Worm (Caenorhabditis elegans) whole organism, L4 larva: Measurements from ENCODE around the gene B0303.14.

Source experiments
- F44E2.7 ChIP-seq: fragments of 200-800 bp; sonication (Bioruptor generic); IDR thresholded peaks from 2 replicates; pipeline ENCODE4 v2.1.2; 2022; ENCODE audit warnings: missing genetic modification characterization, missing compliant biosample characterization
- T20F7.1 ChIP-seq: fragments of 200-800 bp; sonication (Bioruptor generic); optimal IDR thresholded peaks from 2 replicates; lab custom pipeline; 2018; ENCODE audit warnings: mild to moderate bottlenecking, missing genetic modification characterization, missing compliant biosample characterization
- T26A8.4 ChIP-seq: fragments of 200-800 bp; sonication (Bioruptor generic); IDR thresholded peaks from 2 replicates; pipeline ENCODE4 v1.3.6; 2022; ENCODE audit warnings: missing genetic modification characterization, missing compliant biosample characterization
- Y105C5A.15 ChIP-seq: fragments of 200-800 bp; sonication (Bioruptor generic); IDR thresholded peaks from 2 replicates; pipeline ENCODE4 v1.3.6; 2022; ENCODE audit warnings: missing genetic modification characterization, missing compliant biosample characterization
- Y48G9A.11 ChIP-seq: fragments of 200-800 bp; sonication (Bioruptor generic); IDR thresholded peaks from 2 replicates; pipeline ENCODE4 v1.3.6; 2022; ENCODE audit warnings: missing genetic modification reagents, missing genetic modification characterization, missing compliant biosample characterization
- Y75B8A.6 ChIP-seq: fragments of 200-800 bp; sonication (Bioruptor generic); IDR thresholded peaks from 2 replicates; pipeline ENCODE4 v1.3.6; 2022; ENCODE audit warnings: missing genetic modification reagents, missing genetic modification characterization, missing compliant biosample characterization
- ZK337.2 ChIP-seq: fragments of 200-800 bp; sonication (Bioruptor generic); IDR thresholded peaks from 2 replicates; pipeline ENCODE4 v1.3.6; 2022; ENCODE audit warnings: missing genetic modification reagents, missing genetic modification characterization, missing compliant biosample characterization
- ZK546.5 ChIP-seq, 2 experiments: sonication (generic microtip); optimal IDR thresholded peaks; 2 replicates each; lab custom pipeline; 2017; ENCODE audit warnings: missing biosample characterization in 2 of 2, missing genetic modification characterization in 2 of 2
- ama-1 ChIP-seq: fragments of 150-350 bp; optimal IDR thresholded peaks from 2 replicates; lab custom pipeline; 2014; ENCODE audit warnings: inconsistent platforms, mixed read lengths
- arid-1 ChIP-seq: fragments of 200-800 bp; sonication (Bioruptor generic); conservative IDR thresholded peaks from 2 replicates; pipeline ENCODE4 v1.3.6; 2022; ENCODE audit warnings: missing genetic modification reagents, missing genetic modification characterization, missing compliant biosample characterization
- ceh-28 ChIP-seq: fragments of 150-350 bp; optimal IDR thresholded peaks from 2 replicates; lab custom pipeline; 2014; ENCODE audit warnings: missing biosample characterization, missing genetic modification reagents, missing genetic modification characterization
- ceh-44 ChIP-seq: fragments of 200-800 bp; sonication (Bioruptor generic); IDR thresholded peaks from 2 replicates; pipeline ENCODE4 v1.3.6; 2022; ENCODE audit warnings: missing genetic modification reagents, missing genetic modification characterization, missing compliant biosample characterization
- ceh-62 ChIP-seq: sonication (generic microtip); optimal IDR thresholded peaks from 2 replicates; lab custom pipeline; 2017; ENCODE audit warnings: missing biosample characterization, missing genetic modification characterization
- cey-2 ChIP-seq: sonication (generic microtip); optimal IDR thresholded peaks from 3 replicates; lab custom pipeline; 2017; ENCODE audit warnings: missing genetic modification characterization, mild to moderate bottlenecking, missing compliant biosample characterization, antibody characterized with exemption, borderline replicate concordance; ENCODE audit not compliant: insufficient read depth
- ctbp-1 ChIP-seq: fragments of 200-800 bp; sonication (Bioruptor generic); IDR thresholded peaks from 2 replicates; pipeline ENCODE4 v1.3.6; 2022; ENCODE audit warnings: missing genetic modification reagents, missing genetic modification characterization, missing compliant biosample characterization
- daf-16 ChIP-seq, 3 experiments: sonication (generic microtip); optimal IDR thresholded peaks; 2 replicates each; lab custom pipeline; 2016 to 2017; ENCODE audit warnings: missing genetic modification characterization in 3 of 3, missing genetic modification reagents in 3 of 3, mild to moderate bottlenecking in 2 of 3, missing compliant biosample characterization in 2 of 3, missing biosample characterization in 1 of 3, moderate library complexity in 1 of 3
- daf-19 ChIP-seq: fragments of 200-800 bp; sonication (Bioruptor generic); conservative IDR thresholded peaks from 2 replicates; pipeline ENCODE4 v1.3.6; 2022; ENCODE audit warnings: missing genetic modification characterization, missing compliant biosample characterization
- dmd-6 ChIP-seq: fragments of 200-800 bp; sonication (Bioruptor generic); IDR thresholded peaks from 2 replicates; pipeline ENCODE4 v1.3.6; 2022; ENCODE audit warnings: missing genetic modification reagents, missing genetic modification characterization, missing compliant biosample characterization
- dpl-1 ChIP-seq: fragments of 150-350 bp; optimal IDR thresholded peaks from 2 replicates; lab custom pipeline; 2014; ENCODE audit warnings: missing biosample characterization, missing genetic modification reagents, missing genetic modification characterization
- duxl-1 ChIP-seq: sonication (generic microtip); optimal IDR thresholded peaks from 2 replicates; lab custom pipeline; 2016; ENCODE audit warnings: mild to moderate bottlenecking, missing genetic modification characterization, moderate library complexity, missing compliant biosample characterization; ENCODE audit not compliant: poor library complexity
- fkh-10 ChIP-seq: fragments of 150-350 bp; optimal IDR thresholded peaks from 2 replicates; lab custom pipeline; 2014; ENCODE audit warnings: missing biosample characterization, missing genetic modification reagents, missing genetic modification characterization
- hlh-11 ChIP-seq: fragments of 200-800 bp; sonication (Bioruptor generic); optimal IDR thresholded peaks from 2 replicates; lab custom pipeline; 2018; ENCODE audit warnings: mild to moderate bottlenecking, missing genetic modification characterization, missing compliant biosample characterization
- hlh-30 ChIP-seq: sonication (generic microtip); optimal IDR thresholded peaks from 2 replicates; lab custom pipeline; 2017; ENCODE audit warnings: antibody characterized with exemption, mild to moderate bottlenecking, missing genetic modification characterization, missing compliant biosample characterization; ENCODE audit not compliant: insufficient read depth
- lim-7 ChIP-seq: fragments of 200-800 bp; sonication (Bioruptor generic); IDR thresholded peaks from 2 replicates; pipeline ENCODE4 v1.3.6; 2022; ENCODE audit warnings: missing genetic modification characterization, missing compliant biosample characterization
- lin-1 ChIP-seq: fragments of 200-800 bp; sonication (Bioruptor generic); IDR thresholded peaks from 2 replicates; pipeline ENCODE4 v1.3.6; 2022; ENCODE audit warnings: missing genetic modification reagents, missing genetic modification characterization, missing compliant biosample characterization
- lir-3 ChIP-seq: sonication (generic microtip); optimal IDR thresholded peaks from 2 replicates; lab custom pipeline; 2016; ENCODE audit warnings: mild to moderate bottlenecking, missing genetic modification characterization, missing compliant biosample characterization
- lsy-2 ChIP-seq, 2 experiments: fragments of 150-350 bp in 1 of 2; sonication (generic microtip) in 1 of 2; optimal IDR thresholded peaks; 2 replicates each; lab custom pipeline; 2014 to 2017; ENCODE audit warnings: missing biosample characterization in 2 of 2, missing genetic modification characterization in 2 of 2
- madf-5 ChIP-seq, 2 experiments: fragments of 200-800 bp; sonication (Bioruptor generic); IDR thresholded peaks; 2 replicates each; pipeline ENCODE4 v1.3.6; 2022; ENCODE audit warnings: missing compliant biosample characterization in 2 of 2, missing genetic modification characterization in 2 of 2
- mdl-1 ChIP-seq, 2 experiments: fragments of 150-350 bp in 1 of 2; sonication (generic microtip) in 1 of 2; optimal IDR thresholded peaks; 2 replicates each; lab custom pipeline; 2014 to 2017; ENCODE audit warnings: missing biosample characterization in 2 of 2, missing genetic modification characterization in 2 of 2
- mep-1 ChIP-seq: fragments of 150-350 bp; sonication (generic microtip); optimal IDR thresholded peaks from 3 replicates; lab custom pipeline; 2014; ENCODE audit warnings: missing biosample characterization, missing genetic modification characterization
- mes-2 ChIP-seq: sonication (generic microtip); optimal IDR thresholded peaks from 2 replicates; lab custom pipeline; 2016; ENCODE audit warnings: missing genotype, mild to moderate bottlenecking, missing genetic modification characterization, missing compliant biosample characterization; ENCODE audit not compliant: poor library complexity, severe bottlenecking
- nhr-10 ChIP-seq: fragments of 150-350 bp; optimal IDR thresholded peaks from 2 replicates; lab custom pipeline; 2014; ENCODE audit warnings: missing biosample characterization, missing genetic modification characterization
- nhr-11 ChIP-seq: fragments of 150-350 bp; optimal IDR thresholded peaks from 2 replicates; lab custom pipeline; 2014; ENCODE audit warnings: missing biosample characterization, missing genetic modification characterization
- nhr-111 ChIP-seq: fragments of 200-800 bp; sonication (Bioruptor generic); optimal IDR thresholded peaks from 2 replicates; lab custom pipeline; 2018; ENCODE audit warnings: mild to moderate bottlenecking, missing genetic modification characterization, missing compliant biosample characterization
- nhr-25 ChIP-seq: sonication (generic microtip); optimal IDR thresholded peaks from 2 replicates; lab custom pipeline; 2017; ENCODE audit warnings: missing genetic modification characterization, mild to moderate bottlenecking, missing compliant biosample characterization, antibody characterized with exemption, moderate library complexity, borderline replicate concordance; ENCODE audit not compliant: insufficient read depth
- nhr-42 ChIP-seq: fragments of 200-800 bp; sonication (Bioruptor generic); IDR thresholded peaks from 2 replicates; pipeline ENCODE4 v1.3.6; 2022; ENCODE audit warnings: missing genetic modification characterization, missing compliant biosample characterization
- nhr-6 ChIP-seq: fragments of 150-350 bp; optimal IDR thresholded peaks from 2 replicates; lab custom pipeline; 2014; ENCODE audit warnings: missing biosample characterization, missing genetic modification characterization
- pha-4 ChIP-seq, 2 experiments: fragments of 150-350 bp in 1 of 2; fragments of 200-800 bp in 1 of 2; sonication (Bioruptor generic) in 1 of 2; IDR thresholded peaks in 1 of 2; optimal IDR thresholded peaks in 1 of 2; 2 replicates each; pipeline versions ENCODE4 v1.3.6 to Lab custom; 2014 to 2022; ENCODE audit warnings: missing genetic modification characterization in 2 of 2, missing genetic modification reagents in 2 of 2, missing biosample characterization in 1 of 2, missing compliant biosample characterization in 1 of 2
- pqm-1 ChIP-seq: sonication (generic microtip); optimal IDR thresholded peaks from 2 replicates; lab custom pipeline; 2017; ENCODE audit warnings: missing biosample characterization, missing genetic modification characterization
- saeg-2 ChIP-seq: fragments of 200-800 bp; sonication (Bioruptor generic); IDR thresholded peaks from 2 replicates; pipeline ENCODE4 v1.3.6; 2022; ENCODE audit warnings: missing genetic modification reagents, missing genetic modification characterization, missing compliant biosample characterization
- skn-1 ChIP-seq: fragments of 150-350 bp; optimal IDR thresholded peaks from 2 replicates; lab custom pipeline; 2014; ENCODE audit warnings: missing biosample characterization, missing genetic modification characterization
- tra-1 ChIP-seq: fragments of 200-800 bp; sonication (Bioruptor generic); IDR thresholded peaks from 2 replicates; pipeline ENCODE4 v1.3.6; 2022; ENCODE audit warnings: missing genetic modification reagents, missing genetic modification characterization, missing compliant biosample characterization
- unc-130 ChIP-seq: sonication (generic microtip); optimal IDR thresholded peaks from 2 replicates; lab custom pipeline; 2016; ENCODE audit warnings: missing genetic modification reagents, missing genetic modification characterization, missing compliant biosample characterization
- vab-7 ChIP-seq: fragments of 200-800 bp; sonication (Bioruptor generic); IDR thresholded peaks from 2 replicates; pipeline ENCODE4 v1.3.6; 2022; ENCODE audit warnings: missing genetic modification reagents, missing genetic modification characterization, missing compliant biosample characterization
- zag-1 ChIP-seq: fragments of 150-350 bp; optimal IDR thresholded peaks from 2 replicates; lab custom pipeline; 2014; ENCODE audit warnings: missing biosample characterization, missing genetic modification characterization
- zfp-3 ChIP-seq: fragments of 200-800 bp; sonication (Bioruptor generic); conservative IDR thresholded peaks from 2 replicates; pipeline ENCODE4 v1.3.6; 2022; ENCODE audit warnings: missing genetic modification reagents, missing genetic modification characterization, missing compliant biosample characterization

B0303.14 gene

DNA sequence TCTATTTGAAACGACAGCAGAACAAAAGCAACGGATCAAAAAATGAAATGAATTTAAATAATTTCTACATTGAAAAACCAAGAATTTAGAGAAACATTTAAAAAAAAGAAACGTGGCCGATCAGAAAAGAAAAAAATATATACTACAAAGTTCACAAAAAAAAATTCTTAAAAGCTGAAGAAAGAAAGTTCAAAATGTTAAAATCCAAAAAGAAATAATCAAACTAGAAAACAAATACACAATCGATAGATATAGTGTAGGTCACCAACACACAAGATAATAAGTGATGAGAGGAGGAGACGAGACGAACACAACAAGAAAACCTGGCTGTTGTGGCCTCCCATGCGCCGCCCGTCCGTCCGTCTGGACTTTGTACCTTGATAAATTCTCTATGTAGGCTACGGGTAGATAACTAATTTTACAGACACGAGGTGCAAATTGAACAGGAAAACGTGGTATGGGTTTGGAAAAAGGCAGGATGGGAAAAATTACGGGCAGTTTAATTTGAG, 27.5 kb downstream of the B0303.14 start, which contains the start of gene hadb-1 (continued):
- TF ChIP-seq nhr-25 (tag; lab: Kevin White, UChicago) (no peak), lin-1 (no peak), dmd-6 (GFP tag; lab: Robert Waterston, UW) (peak; percentile 49), Y105C5A.15 (GFP tag; lab: Robert Waterston, UW) (no peak), lir-3 (no peak), ZK337.2 (GFP tag; lab: Robert Waterston, UW) (no peak), nhr-6 (tag; lab: Kevin White, UChicago) (no peak), pqm-1 (tag; lab: Kevin White, UChicago) (no peak), skn-1 (tag; lab: Kevin White, UChicago) (no peak), T26A8.4 (no peak), madf-5 (GFP tag; IDR thresholded peaks at IDR 0.05; lab: Robert Waterston, UW) (no peak), ama-1 (lab: Kevin White, UChicago) (no peak), lim-7 (GFP tag; lab: Robert Waterston, UW) (no peak), T20F7.1 (GFP tag; lab: Kevin White, UChicago) (peak; percentile 37), duxl-1 (tag; lab: Kevin White, UChicago) (no peak), ctbp-1 (no peak), zag-1 (tag; lab: Kevin White, UChicago) (no peak), ceh-62 (tag; lab: Kevin White, UChicago) (no peak), pha-4 (GFP tag; IDR thresholded peaks at IDR 0.05; lab: Robert Waterston, UW) (no peak), pha-4 (tag; optimal IDR thresholded peaks at IDR 0.05; lab: Kevin White, UChicago) (no peak), dpl-1 (GFP tag; lab: Kevin White, UChicago) (no peak), lsy-2 (tag; optimal IDR thresholded peaks at IDR 0.05; lab: Kevin White, UChicago) (no peak), mdl-1 (tag; optimal IDR thresholded peaks at IDR 0.05; lab: Kevin White, UChicago) (peak in 1 of 2 experiments; percentile 68), nhr-10 (tag; lab: Kevin White, UChicago) (no peak), hlh-30 (tag; lab: Kevin White, UChicago) (peak; percentile 81), mes-2 (tag; lab: Kevin White, UChicago) (no peak), vab-7 (GFP tag; lab: Robert Waterston, UW) (no peak), tra-1 (GFP tag; lab: Robert Waterston, UW) (0 out of 2 replicates have a peak, but pooled peaks have one; percentile 40), nhr-42 (GFP tag; lab: Robert Waterston, UW) (no peak), daf-16 (GFP tag; optimal IDR thresholded peaks at IDR 0.05; lab: Kevin White, UChicago) (no peak), daf-16 (tag; optimal IDR thresholded peaks at IDR 0.05; lab: Kevin White, UChicago) (peak; percentile 77), Y48G9A.11 (no peak), hlh-11 (tag; lab: Kevin White, UChicago) (peak; percentile 79), daf-19 (GFP tag; lab: Robert Waterston, UW) (no peak), ZK546.5 (tag; optimal IDR thresholded peaks at IDR 0.05; lab: Kevin White, UChicago) (no peak), Y75B8A.6 (GFP tag; lab: Robert Waterston, UW) (no peak), arid-1 (GFP tag; lab: Robert Waterston, UW) (no peak), nhr-11 (tag; lab: Kevin White, UChicago) (peak; percentile 82), fkh-10 (GFP tag; lab: Kevin White, UChicago) (no peak), unc-130 (GFP tag; lab: Kevin White, UChicago) (no peak), mep-1 (tag; lab: Kevin White, UChicago) (peak; percentile 65), nhr-111 (GFP tag; lab: Kevin White, UChicago) (no peak), ceh-28 (tag; lab: Kevin White, UChicago) (peak; percentile 25), zfp-3 (GFP tag; lab: Robert Waterston, UW) (0 out of 2 replicates have a peak, but pooled peaks have one; percentile 7), cey-2 (no peak), F44E2.7 (GFP tag; lab: Robert Waterston, UW) (no peak), saeg-2 (GFP tag; lab: Robert Waterston, UW) (no peak), ceh-44 (GFP tag; lab: Robert Waterston, UW) (no peak)
